Fruit fly (Drosophila melanogaster) S2 (cell line): Measurements from ENCODE around the gene jim.

ENCODE experiments used
- CG8478 ChIP-seq: fragments of >200 bp; optimal IDR thresholded peaks from 2 replicates; lab custom pipeline; 2018
- CTCF ChIP-seq, 2 experiments: fragments of >200 bp; optimal IDR thresholded peaks; 2 replicates each; lab custom pipeline; 2018

jim gene

dm6 chr3L:22826236-22826635, 8.8 kb downstream of the jim start:
- TF ChIP-seq CTCF (optimal IDR thresholded peaks at IDR 0.05; lab: Kevin White, UChicago) (no peak), CG8478 (lab: Kevin White, UChicago) (no peak)

dm6 chr3L:22824668-22825192, 10.3 kb downstream of the jim start:
- TF ChIP-seq CG8478 (lab: Kevin White, UChicago) (no peak), CTCF (optimal IDR thresholded peaks at IDR 0.05; lab: Kevin White, UChicago) (no peak)

dm6 chr3L:22823230-22823629, 11.8 kb downstream of the jim start:
- TF ChIP-seq CTCF (optimal IDR thresholded peaks at IDR 0.05; lab: Kevin White, UChicago) (no peak), CG8478 (lab: Kevin White, UChicago) (no peak)

- TF ChIP-seq CG8478 (lab: Kevin White, UChicago) (no peak), CTCF (optimal IDR thresholded peaks at IDR 0.05; lab: Kevin White, UChicago) (no peak)
These were observed 12.3 kb downstream of the jim start for dm6 chr3L:22822544-22823175.

dm6 chr3L:22821377-22821776, 13.6 kb downstream of the jim start:
- TF ChIP-seq CG8478 (lab: Kevin White, UChicago) = no peak
- no peak for TF ChIP-seq CTCF (optimal IDR thresholded peaks at IDR 0.05; lab: Kevin White, UChicago)

dm6 chr3L:22820190-22820589, 14.8 kb downstream of the jim start:
- TF ChIP-seq CG8478 (lab: Kevin White, UChicago) (no peak), CTCF (optimal IDR thresholded peaks at IDR 0.05; lab: Kevin White, UChicago) (no peak)

- TF ChIP-seq CG8478 (lab: Kevin White, UChicago) (no peak), CTCF (optimal IDR thresholded peaks at IDR 0.05; lab: Kevin White, UChicago) (no peak)
These were observed 33.0 kb downstream of the jim start for dm6 chr3L:22801970-22802369.

dm6 chr3L:22795604-22796003, 39.4 kb downstream of the jim start:
- TF ChIP-seq CTCF (optimal IDR thresholded peaks at IDR 0.05; lab: Kevin White, UChicago) (no peak), CG8478 (lab: Kevin White, UChicago) (no peak)

dm6 chr3L:22791622-22792021, 43.4 kb downstream of the jim start:
- TF ChIP-seq CG8478 (lab: Kevin White, UChicago) (no peak), CTCF (optimal IDR thresholded peaks at IDR 0.05; lab: Kevin White, UChicago) (no peak)

dm6 chr3L:22787947-22788489, 47.0 kb downstream of the jim start, which contains the start of gene CG14448:
CG14448 (plus strand) TSS chr3L:22788439.
- TF ChIP-seq CTCF (optimal IDR thresholded peaks at IDR 0.05; lab: Kevin White, UChicago) = no peak
- no peak for TF ChIP-seq CG8478 (lab: Kevin White, UChicago)

dm6 chr3L:22774479-22774878, 60.5 kb downstream of the jim start:
- no peak for TF ChIP-seq CTCF (optimal IDR thresholded peaks at IDR 0.05; lab: Kevin White, UChicago)
- TF ChIP-seq CG8478 (lab: Kevin White, UChicago) = no peak

- no peak for TF ChIP-seq CG8478 (lab: Kevin White, UChicago)
- TF ChIP-seq CTCF (optimal IDR thresholded peaks at IDR 0.05; lab: Kevin White, UChicago) = peak; percentile 17 to 37
These were observed 61.6 kb downstream of the jim start for dm6 chr3L:22773383-22773873.

- TF ChIP-seq CTCF (optimal IDR thresholded peaks at IDR 0.05; lab: Kevin White, UChicago) = no peak
- no peak for TF ChIP-seq CG8478 (lab: Kevin White, UChicago)
These were observed 85.0 kb downstream of the jim start for dm6 chr3L:22749987-22750386.

dm6 chr3L:22749147-22749550, 85.8 kb downstream of the jim start, which contains the start of gene SPoCk:
SPoCk (plus strand) TSS chr3L:22749444.
- TF ChIP-seq CTCF (optimal IDR thresholded peaks at IDR 0.05; lab: Kevin White, UChicago) = peak; percentile 37 to 46
- TF ChIP-seq CG8478 (lab: Kevin White, UChicago) = no peak

- no peak for TF ChIP-seq CG8478 (lab: Kevin White, UChicago)
- no peak for TF ChIP-seq CTCF (optimal IDR thresholded peaks at IDR 0.05; lab: Kevin White, UChicago)
These were observed 91.9 kb downstream of the jim start for dm6 chr3L:22742945-22743582.
